Worm (Caenorhabditis elegans) whole organism, L4 larva: ENCODE measurements around the gene ipla-7.

ENCODE experiments used
- F10B5.3 ChIP-seq: sonication (generic microtip); optimal IDR thresholded peaks from 2 replicates; lab custom pipeline; 2016; ENCODE audit warnings: mild to moderate bottlenecking, missing genetic modification characterization, missing compliant biosample characterization
- F26F4.8 ChIP-seq: fragments of 200-800 bp; sonication (Bioruptor generic); conservative IDR thresholded peaks from 2 replicates; pipeline ENCODE4 v1.3.6; 2022; ENCODE audit warnings: missing genetic modification characterization, missing compliant biosample characterization
- F49E8.2 ChIP-seq: sonication (generic microtip); optimal IDR thresholded peaks from 2 replicates; lab custom pipeline; 2016; ENCODE audit warnings: missing compliant biosample characterization, mild to moderate bottlenecking, missing genetic modification characterization, borderline replicate concordance
- T20F7.1 ChIP-seq: fragments of 200-800 bp; sonication (Bioruptor generic); optimal IDR thresholded peaks from 2 replicates; lab custom pipeline; 2018; ENCODE audit warnings: mild to moderate bottlenecking, missing genetic modification characterization, missing compliant biosample characterization
- T26A8.4 ChIP-seq: fragments of 200-800 bp; sonication (Bioruptor generic); IDR thresholded peaks from 2 replicates; pipeline ENCODE4 v1.3.6; 2022; ENCODE audit warnings: missing genetic modification characterization, missing compliant biosample characterization
- Y48G9A.11 ChIP-seq: fragments of 200-800 bp; sonication (Bioruptor generic); IDR thresholded peaks from 2 replicates; pipeline ENCODE4 v1.3.6; 2022; ENCODE audit warnings: missing genetic modification reagents, missing genetic modification characterization, missing compliant biosample characterization
- Y75B8A.6 ChIP-seq: fragments of 200-800 bp; sonication (Bioruptor generic); IDR thresholded peaks from 2 replicates; pipeline ENCODE4 v1.3.6; 2022; ENCODE audit warnings: missing genetic modification reagents, missing genetic modification characterization, missing compliant biosample characterization
- aha-1 ChIP-seq: fragments of 150-350 bp; peaks from one replicate; lab custom pipeline; 2014; ENCODE audit warnings: missing biosample characterization, missing genetic modification characterization
- ama-1 ChIP-seq: fragments of 150-350 bp; optimal IDR thresholded peaks from 2 replicates; lab custom pipeline; 2014; ENCODE audit warnings: inconsistent platforms, mixed read lengths
- attf-4 ChIP-seq: sonication (generic microtip); optimal IDR thresholded peaks from 3 replicates; lab custom pipeline; 2017; ENCODE audit warnings: missing biosample characterization, missing genetic modification characterization
- ceh-62 ChIP-seq: sonication (generic microtip); optimal IDR thresholded peaks from 2 replicates; lab custom pipeline; 2017; ENCODE audit warnings: missing biosample characterization, missing genetic modification characterization
- ces-1 ChIP-seq: fragments of 150-350 bp; sonication (generic microtip); optimal IDR thresholded peaks from 4 replicates; lab custom pipeline; 2014; ENCODE audit warnings: missing biosample characterization, missing genetic modification reagents, missing genetic modification characterization
- cey-2 ChIP-seq: sonication (generic microtip); optimal IDR thresholded peaks from 3 replicates; lab custom pipeline; 2017; ENCODE audit warnings: missing genetic modification characterization, mild to moderate bottlenecking, missing compliant biosample characterization, antibody characterized with exemption, borderline replicate concordance; ENCODE audit not compliant: insufficient read depth
- daf-16 ChIP-seq, 3 experiments: sonication (generic microtip); optimal IDR thresholded peaks; 2 replicates each; lab custom pipeline; 2016 to 2017; ENCODE audit warnings: missing genetic modification characterization in 3 of 3, missing genetic modification reagents in 3 of 3, mild to moderate bottlenecking in 2 of 3, missing compliant biosample characterization in 2 of 3, missing biosample characterization in 1 of 3, moderate library complexity in 1 of 3
- dmd-6 ChIP-seq: fragments of 200-800 bp; sonication (Bioruptor generic); IDR thresholded peaks from 2 replicates; pipeline ENCODE4 v1.3.6; 2022; ENCODE audit warnings: missing genetic modification reagents, missing genetic modification characterization, missing compliant biosample characterization
- dpl-1 ChIP-seq: fragments of 150-350 bp; optimal IDR thresholded peaks from 2 replicates; lab custom pipeline; 2014; ENCODE audit warnings: missing biosample characterization, missing genetic modification reagents, missing genetic modification characterization
- duxl-1 ChIP-seq: sonication (generic microtip); optimal IDR thresholded peaks from 2 replicates; lab custom pipeline; 2016; ENCODE audit warnings: mild to moderate bottlenecking, missing genetic modification characterization, moderate library complexity, missing compliant biosample characterization; ENCODE audit not compliant: poor library complexity
- dve-1 ChIP-seq: sonication (generic microtip); optimal IDR thresholded peaks from 2 replicates; lab custom pipeline; 2017; ENCODE audit warnings: antibody characterized with exemption, mild to moderate bottlenecking, missing genetic modification characterization, missing compliant biosample characterization; ENCODE audit not compliant: insufficient read depth
- gei-8 ChIP-seq: fragments of 200-800 bp; sonication (Bioruptor generic); optimal IDR thresholded peaks from 2 replicates; lab custom pipeline; 2018; ENCODE audit warnings: mild to moderate bottlenecking, missing genetic modification characterization, missing compliant biosample characterization
- hlh-11 ChIP-seq: fragments of 200-800 bp; sonication (Bioruptor generic); optimal IDR thresholded peaks from 2 replicates; lab custom pipeline; 2018; ENCODE audit warnings: mild to moderate bottlenecking, missing genetic modification characterization, missing compliant biosample characterization
- hlh-30 ChIP-seq: sonication (generic microtip); optimal IDR thresholded peaks from 2 replicates; lab custom pipeline; 2017; ENCODE audit warnings: antibody characterized with exemption, mild to moderate bottlenecking, missing genetic modification characterization, missing compliant biosample characterization; ENCODE audit not compliant: insufficient read depth
- hmg-1.1 ChIP-seq: fragments of 200-800 bp; sonication (Bioruptor generic); IDR thresholded peaks from 2 replicates; pipeline ENCODE4 v1.3.6; 2022; ENCODE audit warnings: missing genetic modification reagents, missing genetic modification characterization, missing compliant biosample characterization
- lim-7 ChIP-seq: fragments of 200-800 bp; sonication (Bioruptor generic); IDR thresholded peaks from 2 replicates; pipeline ENCODE4 v1.3.6; 2022; ENCODE audit warnings: missing genetic modification characterization, missing compliant biosample characterization
- lin-1 ChIP-seq: fragments of 200-800 bp; sonication (Bioruptor generic); IDR thresholded peaks from 2 replicates; pipeline ENCODE4 v1.3.6; 2022; ENCODE audit warnings: missing genetic modification reagents, missing genetic modification characterization, missing compliant biosample characterization
- lir-3 ChIP-seq: sonication (generic microtip); optimal IDR thresholded peaks from 2 replicates; lab custom pipeline; 2016; ENCODE audit warnings: mild to moderate bottlenecking, missing genetic modification characterization, missing compliant biosample characterization
- lsy-2 ChIP-seq, 2 experiments: fragments of 150-350 bp in 1 of 2; sonication (generic microtip) in 1 of 2; optimal IDR thresholded peaks; 2 replicates each; lab custom pipeline; 2014 to 2017; ENCODE audit warnings: missing biosample characterization in 2 of 2, missing genetic modification characterization in 2 of 2
- madf-5 ChIP-seq, 2 experiments: fragments of 200-800 bp; sonication (Bioruptor generic); IDR thresholded peaks; 2 replicates each; pipeline ENCODE4 v1.3.6; 2022; ENCODE audit warnings: missing compliant biosample characterization in 2 of 2, missing genetic modification characterization in 2 of 2
- madf-9 ChIP-seq: fragments of 200-800 bp; sonication (Bioruptor generic); conservative IDR thresholded peaks from 2 replicates; pipeline ENCODE4 v1.3.6; 2022; ENCODE audit warnings: missing genetic modification reagents, missing genetic modification characterization, missing compliant biosample characterization
- mdl-1 ChIP-seq, 2 experiments: fragments of 150-350 bp in 1 of 2; sonication (generic microtip) in 1 of 2; optimal IDR thresholded peaks; 2 replicates each; lab custom pipeline; 2014 to 2017; ENCODE audit warnings: missing biosample characterization in 2 of 2, missing genetic modification characterization in 2 of 2
- mes-2 ChIP-seq: sonication (generic microtip); optimal IDR thresholded peaks from 2 replicates; lab custom pipeline; 2016; ENCODE audit warnings: missing genotype, mild to moderate bottlenecking, missing genetic modification characterization, missing compliant biosample characterization; ENCODE audit not compliant: poor library complexity, severe bottlenecking
- mxl-3 ChIP-seq: fragments of 200-800 bp; sonication (Bioruptor generic); optimal IDR thresholded peaks from 2 replicates; lab custom pipeline; 2018; ENCODE audit warnings: mild to moderate bottlenecking, missing genetic modification characterization, missing compliant biosample characterization
- nhr-237 ChIP-seq: sonication (generic microtip); optimal IDR thresholded peaks from 2 replicates; lab custom pipeline; 2017; ENCODE audit warnings: missing biosample characterization, missing genetic modification characterization
- nhr-28 ChIP-seq: fragments of 150-350 bp; optimal IDR thresholded peaks from 2 replicates; lab custom pipeline; 2014; ENCODE audit warnings: missing biosample characterization, missing genetic modification characterization
- nhr-42 ChIP-seq: fragments of 200-800 bp; sonication (Bioruptor generic); IDR thresholded peaks from 2 replicates; pipeline ENCODE4 v1.3.6; 2022; ENCODE audit warnings: missing genetic modification characterization, missing compliant biosample characterization
- nhr-48 ChIP-seq: sonication (generic microtip); optimal IDR thresholded peaks from 2 replicates; lab custom pipeline; 2016; ENCODE audit warnings: mild to moderate bottlenecking, missing genetic modification characterization, missing compliant biosample characterization
- nhr-77 ChIP-seq: fragments of 150-350 bp; optimal IDR thresholded peaks from 2 replicates; lab custom pipeline; 2014; ENCODE audit warnings: missing biosample characterization, missing genetic modification characterization
- pha-4 ChIP-seq, 2 experiments: fragments of 150-350 bp in 1 of 2; fragments of 200-800 bp in 1 of 2; sonication (Bioruptor generic) in 1 of 2; IDR thresholded peaks in 1 of 2; optimal IDR thresholded peaks in 1 of 2; 2 replicates each; pipeline versions ENCODE4 v1.3.6 to Lab custom; 2014 to 2022; ENCODE audit warnings: missing genetic modification characterization in 2 of 2, missing genetic modification reagents in 2 of 2, missing biosample characterization in 1 of 2, missing compliant biosample characterization in 1 of 2
- rbr-2 ChIP-seq: sonication (generic microtip); optimal IDR thresholded peaks from 2 replicates; lab custom pipeline; 2016; ENCODE audit warnings: missing genotype, missing genetic modification characterization, missing compliant biosample characterization
- set-16 ChIP-seq: fragments of 200-800 bp; sonication (Bioruptor generic); IDR thresholded peaks from 2 replicates; pipeline ENCODE4 v1.3.6; 2022; ENCODE audit warnings: missing genetic modification reagents, missing genetic modification characterization, missing compliant biosample characterization
- snpc-4 ChIP-seq: fragments of 150-350 bp; optimal IDR thresholded peaks from 2 replicates; lab custom pipeline; 2014; ENCODE audit warnings: missing biosample characterization, missing genetic modification characterization
- unc-130 ChIP-seq: sonication (generic microtip); optimal IDR thresholded peaks from 2 replicates; lab custom pipeline; 2016; ENCODE audit warnings: missing genetic modification reagents, missing genetic modification characterization, missing compliant biosample characterization
- zip-2 ChIP-seq: fragments of 150-350 bp; optimal IDR thresholded peaks from 2 replicates; lab custom pipeline; 2014; ENCODE audit warnings: missing biosample characterization, missing genetic modification characterization

ipla-7 gene

ce11 chrIV:10016977-10017376 is 45.7 kb downstream of the ipla-7 start, which contains the start of gene ent-7 (continued):
- no peak for TF ChIP-seq ces-1 (GFP tag; lab: Kevin White, UChicago)
- TF ChIP-seq T20F7.1 (GFP tag; lab: Kevin White, UChicago) = no peak
- TF ChIP-seq, all 104 proteins: peak for 0

ce11 chrIV:10009536-10009935 is 53.1 kb downstream of the ipla-7 start, which contains the start of gene magu-4:
Gene magu-4 (plus strand): TSS chrIV:10009753.
- TF ChIP-seq F49E8.2 (no peak), aha-1 (peak; percentile 60), F10B5.3 (no peak)

DNA sequence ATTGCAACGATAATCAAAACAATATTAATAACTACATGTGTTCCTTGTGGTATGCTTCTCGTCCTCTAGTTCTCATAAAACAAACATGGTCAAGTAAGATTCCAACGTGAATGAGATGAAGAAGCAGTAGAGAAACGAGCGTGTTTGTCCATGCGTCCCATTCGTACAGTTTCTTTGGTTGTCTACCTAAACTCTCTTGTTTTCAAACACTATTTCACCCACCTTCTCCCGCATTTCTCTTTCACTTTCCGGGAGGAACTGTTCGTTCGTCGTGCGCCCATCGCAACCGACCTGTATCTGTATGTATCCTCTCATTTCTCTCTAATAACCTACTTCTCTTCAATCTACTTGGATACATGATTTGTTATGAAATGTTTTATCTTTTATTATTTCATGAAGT is 54.9 kb downstream of the ipla-7 start:
- TF ChIP-seq Y48G9A.11 (GFP tag; lab: Robert Waterston, UW) = no peak
- TF ChIP-seq pha-4 (GFP tag; IDR thresholded peaks at IDR 0.05; lab: Robert Waterston, UW) = no peak
- TF ChIP-seq pha-4 (tag; optimal IDR thresholded peaks at IDR 0.05; lab: Kevin White, UChicago) = peak; percentile 42
- TF ChIP-seq madf-5 (GFP tag; IDR thresholded peaks at IDR 0.05; lab: Robert Waterston, UW) = 0 out of 4 replicates have a peak, but pooled peaks of 1 of the 2 experiments have one; percentile 16
- TF ChIP-seq lir-3 (tag; lab: Kevin White, UChicago) = no peak
- TF ChIP-seq lin-1 (GFP tag; lab: Robert Waterston, UW) = no peak
- TF ChIP-seq unc-130 (GFP tag; lab: Kevin White, UChicago) = no peak
- peak in 1 of 2 experiments; percentile 31 for TF ChIP-seq lsy-2 (tag; optimal IDR thresholded peaks at IDR 0.05; lab: Kevin White, UChicago)
- TF ChIP-seq rbr-2 (tag; lab: Kevin White, UChicago) = no peak
- TF ChIP-seq nhr-77 = peak; percentile 5
- peak; percentile 54 for TF ChIP-seq mxl-3
- TF ChIP-seq nhr-28 (tag; lab: Kevin White, UChicago) = peak; percentile 74
- TF ChIP-seq set-16 (GFP tag; lab: Robert Waterston, UW) = no peak
- TF ChIP-seq lim-7 = no peak
- TF ChIP-seq madf-9 = no peak
- TF ChIP-seq F10B5.3 = no peak
- TF ChIP-seq gei-8 = no peak
- no peak for TF ChIP-seq daf-16 (GFP tag; optimal IDR thresholded peaks at IDR 0.05; lab: Kevin White, UChicago)
- peak; percentile 20 for TF ChIP-seq daf-16 (tag; optimal IDR thresholded peaks at IDR 0.05; lab: Kevin White, UChicago)
- TF ChIP-seq hlh-30 (tag; lab: Kevin White, UChicago) = peak; percentile 5
- TF ChIP-seq mes-2 (tag; lab: Kevin White, UChicago) = peak; percentile 30
- 0 out of 2 replicates have a peak, but pooled peaks have one; percentile 50 for TF ChIP-seq hmg-1.1 (GFP tag; lab: Robert Waterston, UW)
- no peak for TF ChIP-seq nhr-48 (tag; lab: Kevin White, UChicago)
- TF ChIP-seq nhr-42 (GFP tag; lab: Robert Waterston, UW) = no peak
- no peak for TF ChIP-seq nhr-237
- TF ChIP-seq dve-1 = peak; percentile 46
- no peak for TF ChIP-seq dpl-1 (GFP tag; lab: Kevin White, UChicago)
- no peak for TF ChIP-seq ama-1
- TF ChIP-seq mdl-1 (tag; optimal IDR thresholded peaks at IDR 0.05; lab: Kevin White, UChicago) = peak; percentile 18 to 81
- TF ChIP-seq hlh-11 (tag; lab: Kevin White, UChicago) = peak; percentile 50
- TF ChIP-seq, all 104 proteins: peak for 13

- TF ChIP-seq duxl-1 (tag; lab: Kevin White, UChicago) = no peak
- TF ChIP-seq snpc-4 (tag; lab: Kevin White, UChicago) = no peak
- TF ChIP-seq Y75B8A.6 (GFP tag; lab: Robert Waterston, UW) = no peak
- no peak for TF ChIP-seq F26F4.8 (GFP tag; lab: Robert Waterston, UW)
- no peak for TF ChIP-seq cey-2 (tag; lab: Kevin White, UChicago)
- TF ChIP-seq attf-4 (tag; lab: Kevin White, UChicago) = no peak
- no peak for TF ChIP-seq hmg-1.1 (GFP tag; lab: Robert Waterston, UW)
- TF ChIP-seq dmd-6 = no peak
- TF ChIP-seq zip-2 (tag; lab: Kevin White, UChicago) = no peak
- no peak for TF ChIP-seq T26A8.4 (GFP tag; lab: Robert Waterston, UW)
- TF ChIP-seq ceh-62 = no peak
- no peak for TF ChIP-seq nhr-77
These were observed 55.9 kb downstream of the ipla-7 start, which contains the start of gene C47E12.13 for ce11 chrIV:10006792-10007191. Gene C47E12.13 (minus strand): TSS chrIV:10006892.
